Worm (Caenorhabditis elegans): ENCODE measurements around the gene srw-39.

DNA sequence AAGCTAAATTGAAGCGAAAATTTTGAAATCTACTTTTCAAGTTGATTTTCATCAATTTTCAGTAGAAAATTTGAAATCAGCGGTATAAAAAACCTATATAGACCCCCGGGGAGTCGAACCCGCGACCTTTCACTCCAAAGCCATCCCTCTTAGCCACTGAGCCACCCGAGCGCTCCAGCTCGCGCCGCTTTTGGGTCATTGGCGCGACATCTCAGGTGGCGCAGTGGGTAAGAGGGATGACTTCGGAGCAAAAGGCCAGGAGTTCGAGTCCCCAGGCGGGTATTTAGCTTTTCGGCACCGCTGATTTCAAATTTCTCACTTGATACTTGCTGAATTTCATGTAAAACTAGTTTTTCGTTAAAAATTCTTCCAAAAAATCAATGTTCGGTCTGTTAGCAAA lies 45.2 kb downstream of the srw-39 start:
- TF ChIP-seq dmd-4 (tag; optimal IDR thresholded peaks at IDR 0.05; ENCODE audit: borderline replicate concordance) (no peak), ceh-30 (tag; optimal IDR thresholded peaks at IDR 0.05) (no peak), hlh-30 (tag; optimal IDR thresholded peaks at IDR 0.05; ENCODE audit: insufficient read depth) (no peak), ceh-24 (tag; optimal IDR thresholded peaks at IDR 0.05) (no peak), lin-11 (tag; optimal IDR thresholded peaks at IDR 0.05) (no peak), lim-6 (tag; optimal IDR thresholded peaks at IDR 0.05) (no peak), hlh-13 (GFP tag; optimal IDR thresholded peaks at IDR 0.05) (no peak), K02D7.2 (tag; optimal IDR thresholded peaks at IDR 0.05) (no peak), fax-1 (tag; optimal IDR thresholded peaks at IDR 0.05) (no peak), ceh-2 (tag; optimal IDR thresholded peaks at IDR 0.05) (no peak), hlh-8 (tag; optimal IDR thresholded peaks at IDR 0.05) (no peak), ets-4 (tag; optimal IDR thresholded peaks at IDR 0.05) (no peak)
